Fruit fly (Drosophila melanogaster) Kc167 (cell line): ENCODE measurements around the gene AhcyL1.

Source experiments
- Sin3A ChIP-seq: fragments of >200 bp; optimal IDR thresholded peaks from 2 replicates; lab custom pipeline; 2018; ENCODE audit warnings: missing external identifiers
- h ChIP-seq: fragments of >200 bp; optimal IDR thresholded peaks from 3 replicates; lab custom pipeline; 2018; ENCODE audit warnings: missing external identifiers
- psq ChIP-seq: fragments of >200 bp; optimal IDR thresholded peaks from 2 replicates; lab custom pipeline; 2017; ENCODE audit warnings: missing external identifiers
- ttk ChIP-seq: sonication (Bioruptor generic); optimal IDR thresholded peaks from 2 replicates; lab custom pipeline; 2017; ENCODE audit warnings: missing external identifiers

dm6 chr3L:2796242-2796641 is 24.1 kb upstream of the AhcyL1 start:
- TF ChIP-seq psq (lab: Kevin White, UChicago) (no peak), ttk (no peak), Sin3A (lab: Kevin White, UChicago) (no peak), h (lab: Kevin White, UChicago) (no peak)
